Fruit fly (Drosophila melanogaster) whole organism, embryonic: Measurements from ENCODE around the gene Cpr67Fb.

Experiments
- CG11504 ChIP-seq: fragments of 200-800 bp; sonication (Bioruptor generic); optimal IDR thresholded peaks from 3 replicates; lab custom pipeline; 2019; ENCODE audit warnings: missing biosample characterization, mild to moderate bottlenecking, missing genetic modification characterization, moderate library complexity
- CG12942 ChIP-seq: fragments of 200-800 bp; sonication (Bioruptor generic); optimal IDR thresholded peaks from 3 replicates; lab custom pipeline; 2016; ENCODE audit warnings: missing biosample characterization, missing genetic modification characterization
- CG13123 ChIP-seq: fragments of 200-800 bp; sonication (Bioruptor generic); optimal IDR thresholded peaks from 2 replicates; lab custom pipeline; 2016; ENCODE audit warnings: missing biosample characterization, missing genetic modification characterization
- CG14710 ChIP-seq: fragments of 200-800 bp; sonication (Bioruptor generic); optimal IDR thresholded peaks from 3 replicates; lab custom pipeline; 2019; ENCODE audit warnings: missing biosample characterization, mild to moderate bottlenecking, missing genetic modification characterization, moderate library complexity
- CG15696 ChIP-seq: fragments of 200-800 bp; sonication (Bioruptor generic); optimal IDR thresholded peaks from 2 replicates; lab custom pipeline; 2019; ENCODE audit warnings: missing biosample characterization, mild to moderate bottlenecking, missing genetic modification characterization, moderate library complexity
- CG1602 ChIP-seq: fragments of 200-800 bp; sonication (Bioruptor generic); optimal IDR thresholded peaks from 3 replicates; lab custom pipeline; 2016; ENCODE audit warnings: missing biosample characterization, missing genetic modification characterization
- CG17385 ChIP-seq: fragments of 200-800 bp; sonication (Bioruptor generic); optimal IDR thresholded peaks from 3 replicates; lab custom pipeline; 2018; ENCODE audit warnings: missing biosample characterization, mild to moderate bottlenecking, missing genetic modification characterization
- CG18011 ChIP-seq: fragments of 200-800 bp; sonication (Bioruptor generic); optimal IDR thresholded peaks from 2 replicates; lab custom pipeline; 2017; ENCODE audit warnings: missing biosample characterization, missing genetic modification characterization, mild to moderate bottlenecking, moderate library complexity, missing genotype
- CG2116 ChIP-seq: fragments of 200-800 bp; sonication (Bioruptor generic); optimal IDR thresholded peaks from 3 replicates; lab custom pipeline; 2018; ENCODE audit warnings: missing biosample characterization, mild to moderate bottlenecking, missing genetic modification characterization
- CG2202 ChIP-seq: fragments of 200-800 bp; sonication (Bioruptor generic); optimal IDR thresholded peaks from 2 replicates; lab custom pipeline; 2018; ENCODE audit warnings: missing biosample characterization, mild to moderate bottlenecking, missing genetic modification characterization
- CG30403 ChIP-seq: fragments of 200-800 bp; sonication (Bioruptor generic); optimal IDR thresholded peaks from 3 replicates; lab custom pipeline; 2016; ENCODE audit warnings: missing biosample characterization, missing genetic modification characterization
- CG4404 ChIP-seq: fragments of 200-800 bp; sonication (Bioruptor generic); IDR thresholded peaks from 2 replicates; pipeline ENCODE4 v1.3.6; 2022; ENCODE audit warnings: missing biosample characterization, missing genetic modification characterization
- CG5180 ChIP-seq: fragments of 200-800 bp; sonication (Bioruptor generic); optimal IDR thresholded peaks from 3 replicates; lab custom pipeline; 2017; ENCODE audit warnings: missing biosample characterization, missing genetic modification characterization, mild to moderate bottlenecking, moderate library complexity, missing genetic modification reagents
- CG6689 ChIP-seq: fragments of 200-800 bp; sonication (Bioruptor generic); IDR thresholded peaks from 2 replicates; pipeline ENCODE4 v1.3.6; 2022; ENCODE audit warnings: missing biosample characterization, missing genetic modification characterization
- CG6791 ChIP-seq: fragments of 200-800 bp; sonication (Bioruptor generic); IDR thresholded peaks from 3 replicates; pipeline ENCODE4 v1.3.6; 2022; ENCODE audit warnings: missing biosample characterization, missing genetic modification characterization; ENCODE audit not compliant: partially characterized antibody
- CG7357 ChIP-seq: fragments of 200-800 bp; sonication (Bioruptor generic); IDR thresholded peaks from 3 replicates; pipeline ENCODE4 v1.3.6; 2022; ENCODE audit warnings: missing biosample characterization, missing genetic modification characterization
- CG7786 ChIP-seq: fragments of 200-800 bp; sonication (Bioruptor generic); optimal IDR thresholded peaks from 2 replicates; lab custom pipeline; 2016; ENCODE audit warnings: missing biosample characterization, missing genetic modification characterization
- CG7839 ChIP-seq: fragments of 200-800 bp; sonication (Bioruptor generic); optimal IDR thresholded peaks from 3 replicates; lab custom pipeline; 2018; ENCODE audit warnings: missing biosample characterization, mild to moderate bottlenecking, missing genetic modification characterization, moderate library complexity
- CG9437 ChIP-seq: fragments of 200-800 bp; sonication (Bioruptor generic); optimal IDR thresholded peaks from 2 replicates; lab custom pipeline; 2018; ENCODE audit warnings: missing biosample characterization, mild to moderate bottlenecking, missing genetic modification characterization
- CG9609 ChIP-seq: fragments of 200-800 bp; sonication (Bioruptor generic); optimal IDR thresholded peaks from 3 replicates; lab custom pipeline; 2016; ENCODE audit warnings: missing biosample characterization, missing genetic modification characterization
- CG9817 ChIP-seq: fragments of 200-800 bp; sonication (Bioruptor generic); optimal IDR thresholded peaks from 2 replicates; lab custom pipeline; 2018; ENCODE audit warnings: missing biosample characterization, mild to moderate bottlenecking, missing genetic modification characterization, moderate library complexity
- Camta ChIP-seq: fragments of 200-800 bp; sonication (Bioruptor generic); optimal IDR thresholded peaks from 2 replicates; lab custom pipeline; 2016; ENCODE audit warnings: missing biosample characterization, missing genetic modification characterization
- D ChIP-seq, 2 experiments: fragments of 200-800 bp in 1 of 2; fragments of >200 bp in 1 of 2; sonication (Bioruptor generic) in 1 of 2; optimal IDR thresholded peaks; 2 replicates in 1 of 2; 3 replicates in 1 of 2; lab custom pipeline; 2017; ENCODE audit warnings: mild to moderate bottlenecking in 1 of 2, missing biosample characterization in 1 of 2, missing genetic modification characterization in 1 of 2, missing genetic modification reagents in 1 of 2
- ERR ChIP-seq: fragments of 200-800 bp; sonication (Bioruptor generic); optimal IDR thresholded peaks from 2 replicates; lab custom pipeline; 2016; ENCODE audit warnings: missing biosample characterization, missing genetic modification characterization
- HHEX ChIP-seq: fragments of 200-800 bp; sonication (Bioruptor generic); optimal IDR thresholded peaks from 3 replicates; lab custom pipeline; 2017; ENCODE audit warnings: missing biosample characterization, mild to moderate bottlenecking, missing genetic modification characterization, missing genetic modification reagents
- Hey ChIP-seq: fragments of 200-800 bp; sonication (Bioruptor generic); optimal IDR thresholded peaks from 3 replicates; lab custom pipeline; 2018; ENCODE audit warnings: missing biosample characterization, mild to moderate bottlenecking, missing genetic modification characterization
- Hmx ChIP-seq: fragments of 200-800 bp; sonication (Bioruptor generic); optimal IDR thresholded peaks from 2 replicates; lab custom pipeline; 2016; ENCODE audit warnings: missing biosample characterization, missing genetic modification characterization
- Sry-δ ChIP-seq: fragments of 200-800 bp; sonication (Bioruptor generic); optimal IDR thresholded peaks from 2 replicates; lab custom pipeline; 2016; ENCODE audit warnings: missing biosample characterization, missing genetic modification characterization
- Ssrp ChIP-seq: fragments of 200-800 bp; sonication (Bioruptor generic); optimal IDR thresholded peaks from 2 replicates; lab custom pipeline; 2018; ENCODE audit warnings: missing biosample characterization, mild to moderate bottlenecking, missing genetic modification characterization, moderate library complexity
- Trl ChIP-seq, 3 experiments: fragments of >200 bp in 2 of 3; fragments of 200-800 bp in 1 of 3; sonication (Bioruptor generic) in 1 of 3; optimal IDR thresholded peaks; 2 replicates in 1 of 3; 3 replicates in 2 of 3; lab custom pipeline; 2016 to 2017; ENCODE audit warnings: missing biosample characterization in 1 of 3, missing genetic modification characterization in 1 of 3
- Xrp1 ChIP-seq: fragments of 200-800 bp; sonication (Bioruptor generic); IDR thresholded peaks from 2 replicates; pipeline ENCODE4 v1.3.6; 2022; ENCODE audit warnings: missing biosample characterization, missing genetic modification characterization
- aop ChIP-seq: fragments of 200-800 bp; sonication (Bioruptor generic); IDR thresholded peaks from 2 replicates; pipeline ENCODE4 v1.3.6; 2022; ENCODE audit warnings: missing biosample characterization, missing genetic modification characterization
- bab2 ChIP-seq: fragments of 200-800 bp; sonication (Bioruptor generic); optimal IDR thresholded peaks from 2 replicates; lab custom pipeline; 2016; ENCODE audit warnings: missing biosample characterization, missing genetic modification characterization
- bigmax ChIP-seq: fragments of 200-800 bp; sonication (Bioruptor generic); optimal IDR thresholded peaks from 2 replicates; lab custom pipeline; 2018; ENCODE audit warnings: missing biosample characterization, mild to moderate bottlenecking, missing genetic modification characterization
- cad ChIP-seq: fragments of >200 bp; optimal IDR thresholded peaks from 2 replicates; lab custom pipeline; 2017; ENCODE audit warnings: missing biosample characterization, missing genetic modification characterization
- croc ChIP-seq: fragments of 200-800 bp; sonication (Bioruptor generic); conservative IDR thresholded peaks from 3 replicates; pipeline ENCODE4 v1.3.6; 2022; ENCODE audit warnings: missing biosample characterization, missing genetic modification characterization
- exex ChIP-seq: fragments of 200-800 bp; sonication (Bioruptor generic); optimal IDR thresholded peaks from 4 replicates; lab custom pipeline; 2018; ENCODE audit warnings: missing biosample characterization, mild to moderate bottlenecking, missing genetic modification characterization, moderate library complexity
- eyg ChIP-seq: fragments of 200-800 bp; sonication (Bioruptor generic); optimal IDR thresholded peaks from 3 replicates; lab custom pipeline; 2016; ENCODE audit warnings: missing biosample characterization, missing genetic modification characterization
- gem ChIP-seq: fragments of 200-800 bp; sonication (Bioruptor generic); optimal IDR thresholded peaks from 2 replicates; lab custom pipeline; 2019; ENCODE audit warnings: missing biosample characterization, mild to moderate bottlenecking, missing genetic modification characterization, moderate library complexity
- lilli ChIP-seq: fragments of 200-800 bp; sonication (Bioruptor generic); optimal IDR thresholded peaks from 3 replicates; lab custom pipeline; 2016; ENCODE audit warnings: missing biosample characterization, missing genetic modification characterization
- maf-S ChIP-seq: fragments of 200-800 bp; sonication (Bioruptor generic); optimal IDR thresholded peaks from 2 replicates; lab custom pipeline; 2016; ENCODE audit warnings: missing biosample characterization, missing genetic modification characterization
- nmo ChIP-seq: fragments of 200-800 bp; sonication (Bioruptor generic); optimal IDR thresholded peaks from 2 replicates; lab custom pipeline; 2018; ENCODE audit warnings: missing biosample characterization, mild to moderate bottlenecking, missing genetic modification characterization, moderate library complexity
- p53 ChIP-seq: fragments of 200-800 bp; sonication (Bioruptor generic); optimal IDR thresholded peaks from 2 replicates; lab custom pipeline; 2016; ENCODE audit warnings: missing biosample characterization, missing genetic modification characterization
- pita ChIP-seq: fragments of 200-800 bp; sonication (Bioruptor generic); optimal IDR thresholded peaks from 2 replicates; lab custom pipeline; 2017; ENCODE audit warnings: missing biosample characterization, mild to moderate bottlenecking, missing genetic modification characterization
- psq ChIP-seq: fragments of 200-800 bp; sonication (Bioruptor generic); optimal IDR thresholded peaks from 2 replicates; lab custom pipeline; 2017; ENCODE audit warnings: missing biosample characterization, missing genetic modification characterization
- pzg ChIP-seq: fragments of 200-800 bp; sonication (Bioruptor generic); optimal IDR thresholded peaks from 3 replicates; lab custom pipeline; 2018; ENCODE audit warnings: missing biosample characterization, mild to moderate bottlenecking, missing genetic modification characterization, moderate library complexity
- run ChIP-seq: fragments of 200-800 bp; sonication (Bioruptor generic); optimal IDR thresholded peaks from 3 replicates; lab custom pipeline; 2018; ENCODE audit warnings: missing biosample characterization, mild to moderate bottlenecking, missing genetic modification characterization
- sr ChIP-seq: fragments of 200-800 bp; sonication (Bioruptor generic); IDR thresholded peaks from 3 replicates; pipeline ENCODE4 v1.3.6; 2022; ENCODE audit warnings: missing biosample characterization, missing genetic modification characterization
- vfl ChIP-seq: fragments of 200-800 bp; sonication (Bioruptor generic); optimal IDR thresholded peaks from 2 replicates; lab custom pipeline; 2016; ENCODE audit warnings: missing biosample characterization, missing genetic modification characterization

Cpr67Fb gene

dm6 chr3L:10866633-10867379 lies 27.2 kb upstream of the Cpr67Fb start (continued):
- TF ChIP-seq cad (GFP tag; lab: Kevin White, UChicago) (no peak), bigmax (no peak), Sry-δ (no peak), Ssrp (tag; lab: Kevin White, UChicago) (no peak), nmo (GFP tag; lab: Kevin White, UChicago) (no peak), Hey (tag; lab: Kevin White, UChicago) (peak; percentile 3), CG7839 (tag; lab: Kevin White, UChicago) (peak; percentile 54), Camta (no peak), CG11504 (peak; percentile 41), CG9609 (GFP tag; lab: Kevin White, UChicago) (peak; percentile 14), CG9437 (GFP tag; lab: Kevin White, UChicago) (no peak), CG12942 (GFP tag; lab: Kevin White, UChicago) (no peak), CG4404 (GFP tag; lab: Robert Waterston, UW) (no peak), CG17385 (GFP tag; lab: Kevin White, UChicago) (no peak), CG5180 (no peak), CG7786 (GFP tag; lab: Kevin White, UChicago) (peak; percentile 46), eyg (GFP tag; lab: Kevin White, UChicago) (no peak), ERR (GFP tag; lab: Kevin White, UChicago) (peak; percentile 2), exex (peak; percentile 67), pzg (GFP tag; lab: Kevin White, UChicago) (no peak), CG6689 (GFP tag; lab: Robert Waterston, UW) (no peak), pita (GFP tag; lab: Kevin White, UChicago) (no peak), CG14710 (tag; lab: Kevin White, UChicago) (no peak), aop (no peak), sr (GFP tag; lab: Robert Waterston, UW) (no peak), psq (no peak), CG6791 (GFP tag; lab: Robert Waterston, UW) (no peak), CG9817 (tag; lab: Kevin White, UChicago) (peak; percentile 53), CG30403 (peak; percentile 31), CG1602 (no peak), CG7357 (GFP tag; lab: Robert Waterston, UW) (no peak), Hmx (no peak), Trl (optimal IDR thresholded peaks at IDR 0.05; lab: Kevin White, UChicago) (no peak), Trl (GFP tag; optimal IDR thresholded peaks at IDR 0.05; lab: Kevin White, UChicago) (peak; percentile 35), CG18011 (GFP tag; lab: Kevin White, UChicago) (peak; percentile 35), run (tag; lab: Kevin White, UChicago) (no peak), gem (tag; lab: Kevin White, UChicago) (peak; percentile 46), CG15696 (tag; lab: Kevin White, UChicago) (no peak), HHEX (GFP tag; lab: Kevin White, UChicago) (peak; percentile 14), D (optimal IDR thresholded peaks at IDR 0.05; lab: Kevin White, UChicago) (no peak), D (GFP tag; optimal IDR thresholded peaks at IDR 0.05; lab: Kevin White, UChicago) (no peak), maf-S (GFP tag; lab: Kevin White, UChicago) (no peak), Xrp1 (GFP tag; lab: Robert Waterston, UW) (no peak), CG13123 (no peak), CG2202 (tag; lab: Kevin White, UChicago) (no peak), p53 (no peak), croc (GFP tag; lab: Robert Waterston, UW) (no peak), lilli (GFP tag; lab: Kevin White, UChicago) (peak; percentile 64), bab2 (GFP tag; lab: Kevin White, UChicago) (peak; percentile 28), CG2116 (GFP tag; lab: Kevin White, UChicago) (no peak), vfl (GFP tag; lab: Kevin White, UChicago) (peak; percentile 34)
